Worm (Caenorhabditis elegans): ENCODE measurements around the gene dsl-1.

The dsl-1 gene

DNA sequence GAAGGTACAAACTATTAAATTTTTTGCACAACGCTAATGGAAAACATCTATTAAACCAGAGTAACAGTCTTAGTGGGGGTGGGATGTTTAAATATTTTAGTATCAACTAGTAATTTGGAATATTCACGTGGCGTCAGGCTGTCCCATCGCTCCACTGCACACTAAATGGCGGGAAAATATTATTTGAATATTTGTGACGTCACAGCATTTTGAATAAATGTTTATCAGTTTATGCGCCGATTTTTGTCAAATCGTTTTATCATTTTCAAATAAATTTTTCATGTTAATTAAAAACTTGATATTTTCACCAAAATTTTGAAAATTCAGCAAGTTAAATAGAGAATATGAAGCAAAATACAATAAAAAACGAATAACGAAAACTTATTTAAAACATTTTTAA is 35.4 kb upstream of the dsl-1 start, which contains the start of gene F38A1.15:
Gene F38A1.15, minus strand, starts transcription at position 101 of the 400 bp plus-strand sequence.
- TF ChIP-seq egl-27 (tag; optimal IDR thresholded peaks at IDR 0.05) (no peak), fos-1 (tag; optimal IDR thresholded peaks at IDR 0.05) (no peak), ztf-11 (tag; optimal IDR thresholded peaks at IDR 0.05) (no peak), ztf-4 (tag; optimal IDR thresholded peaks at IDR 0.05) (no peak), nhr-25 (tag; optimal IDR thresholded peaks at IDR 0.05) (no peak), ZK546.5 (tag; optimal IDR thresholded peaks at IDR 0.05) (no peak), nhr-43 (tag; optimal IDR thresholded peaks at IDR 0.05; ENCODE audit: poor library complexity, severe bottlenecking) (no peak), elt-3 (tag; optimal IDR thresholded peaks at IDR 0.05) (no peak), zag-1 (tag; optimal IDR thresholded peaks at IDR 0.05) (no peak), egl-5 (tag; optimal IDR thresholded peaks at IDR 0.05) (no peak), daf-12 (tag; optimal IDR thresholded peaks at IDR 0.05) (no peak), elt-2 (tag; optimal IDR thresholded peaks at IDR 0.05) (no peak), fkh-2 (tag; optimal IDR thresholded peaks at IDR 0.05) (no peak), nhr-76 (tag; optimal IDR thresholded peaks at IDR 0.05) (no peak), snpc-4 (tag; optimal IDR thresholded peaks at IDR 0.05) (no peak)

DNA sequence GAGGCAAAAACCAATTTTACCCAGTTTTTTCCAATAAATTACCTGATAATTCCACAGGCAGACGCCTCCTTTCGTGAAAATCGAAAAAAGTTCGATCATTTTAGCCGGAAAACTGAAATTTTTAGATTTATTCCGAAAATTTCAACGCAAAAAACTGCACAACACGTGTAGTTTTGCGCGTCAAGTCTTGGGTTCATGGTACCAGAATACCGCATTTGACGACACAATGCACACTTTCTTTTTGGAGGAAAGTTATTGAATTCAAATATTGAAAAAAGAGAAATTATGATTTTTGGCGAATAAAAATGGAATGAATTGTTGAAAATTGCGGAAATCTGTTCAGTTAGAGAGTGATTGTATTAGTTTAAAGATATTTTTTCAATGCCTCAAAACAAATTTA is 31.8 kb upstream of the dsl-1 start, which contains the start of gene F38A1.8:
Gene F38A1.8, minus strand, starts transcription at position 167 of the 400 bp plus-strand sequence.
- peak; percentile 12 for TF ChIP-seq nhr-25 (tag; optimal IDR thresholded peaks at IDR 0.05)
- TF ChIP-seq ceh-9 (tag; optimal IDR thresholded peaks at IDR 0.05) = no peak
- TF ChIP-seq pha-4 (tag; optimal IDR thresholded peaks at IDR 0.05) = no peak
- TF ChIP-seq nhr-11 (tag; optimal IDR thresholded peaks at IDR 0.05) = no peak
- TF ChIP-seq ceh-16 (tag; optimal IDR thresholded peaks at IDR 0.05) = no peak
- TF ChIP-seq nhr-23 (tag; optimal IDR thresholded peaks at IDR 0.05) = peak; percentile 70
- TF ChIP-seq mdl-1 (tag; optimal IDR thresholded peaks at IDR 0.05) = peak; percentile 17
- no peak for TF ChIP-seq ama-1 (optimal IDR thresholded peaks at IDR 0.05)
- no peak for TF ChIP-seq hmg-11 (tag; optimal IDR thresholded peaks at IDR 0.05)
- no peak for TF ChIP-seq tbx-2 (tag; optimal IDR thresholded peaks at IDR 0.05)
- TF ChIP-seq lsy-12 (tag; optimal IDR thresholded peaks at IDR 0.05) = no peak
- no peak for TF ChIP-seq elt-1 (tag; optimal IDR thresholded peaks at IDR 0.05)
- no peak for TF ChIP-seq ceh-82 (tag; optimal IDR thresholded peaks at IDR 0.05)
- TF ChIP-seq nhr-76 (tag; optimal IDR thresholded peaks at IDR 0.05) = no peak
- TF ChIP-seq nhr-67 (tag; optimal IDR thresholded peaks at IDR 0.05) = no peak
- peak; percentile 37 for TF ChIP-seq R02D3.7 (tag; optimal IDR thresholded peaks at IDR 0.05)
- TF ChIP-seq lin-15B (tag; optimal IDR thresholded peaks at IDR 0.05) = peak; percentile 80
- TF ChIP-seq nfya-1 (tag; optimal IDR thresholded peaks at IDR 0.05; ENCODE audit: insufficient read depth) = no peak
- no peak for TF ChIP-seq ceh-28 (tag; optimal IDR thresholded peaks at IDR 0.05)
- no peak for TF ChIP-seq aly-2 (tag; optimal IDR thresholded peaks at IDR 0.05)
- no peak for TF ChIP-seq elt-3 (tag; optimal IDR thresholded peaks at IDR 0.05)

DNA sequence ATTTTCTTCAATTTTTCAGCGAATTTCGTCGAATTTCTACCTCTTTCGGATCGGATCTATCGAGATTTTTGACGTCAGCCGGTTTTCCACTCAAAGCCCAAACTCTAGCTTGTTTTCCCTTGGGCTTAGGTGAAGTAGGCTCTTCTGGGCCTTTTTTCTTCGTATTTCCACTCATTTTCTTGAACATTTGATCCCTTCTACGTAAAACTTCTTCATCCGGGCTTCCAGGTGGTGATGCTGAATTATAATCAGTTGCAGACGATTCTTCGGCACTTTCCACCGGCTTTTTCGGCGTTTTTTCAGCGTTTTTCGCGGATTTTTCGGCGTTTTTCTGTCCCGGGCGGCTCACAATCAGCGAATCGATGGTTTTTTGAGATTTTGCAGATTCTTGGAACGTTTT is 30.3 kb upstream of the dsl-1 start:
- TF ChIP-seq lin-15B (tag; optimal IDR thresholded peaks at IDR 0.05) (no peak), ceh-16 (tag; optimal IDR thresholded peaks at IDR 0.05) (no peak), pha-4 (tag; optimal IDR thresholded peaks at IDR 0.05) (no peak), elt-1 (tag; optimal IDR thresholded peaks at IDR 0.05) (no peak), nhr-25 (tag; optimal IDR thresholded peaks at IDR 0.05) (no peak), nhr-77 (tag; optimal IDR thresholded peaks at IDR 0.05) (no peak), nhr-23 (tag; optimal IDR thresholded peaks at IDR 0.05) (no peak), unc-39 (tag; optimal IDR thresholded peaks at IDR 0.05) (no peak), R02D3.7 (tag; optimal IDR thresholded peaks at IDR 0.05) (no peak), mml-1 (tag; optimal IDR thresholded peaks at IDR 0.05) (no peak), ztf-4 (tag; optimal IDR thresholded peaks at IDR 0.05) (no peak)

DNA sequence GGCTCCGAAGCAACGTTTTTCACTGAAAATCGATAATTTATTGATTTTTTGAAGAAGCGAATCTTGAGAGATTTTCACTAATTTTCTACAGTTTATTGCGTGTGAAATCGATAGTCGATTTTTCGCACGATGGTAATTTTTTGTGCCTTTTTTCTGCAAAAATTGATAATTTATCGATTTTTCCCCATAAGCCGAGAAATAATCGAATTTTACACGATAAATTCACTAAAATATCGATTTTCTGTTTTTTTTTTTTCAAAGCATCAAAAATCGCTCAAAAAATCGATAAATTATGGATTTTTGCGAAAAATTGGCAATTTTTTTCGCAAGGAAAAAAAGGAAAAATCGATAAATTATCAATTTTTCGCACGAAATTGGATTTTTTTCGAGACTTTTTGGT is 27.9 kb upstream of the dsl-1 start:
- TF ChIP-seq ztf-11 (tag; optimal IDR thresholded peaks at IDR 0.05) = no peak
- peak; percentile 81 for TF ChIP-seq ceh-28 (tag; optimal IDR thresholded peaks at IDR 0.05)

DNA sequence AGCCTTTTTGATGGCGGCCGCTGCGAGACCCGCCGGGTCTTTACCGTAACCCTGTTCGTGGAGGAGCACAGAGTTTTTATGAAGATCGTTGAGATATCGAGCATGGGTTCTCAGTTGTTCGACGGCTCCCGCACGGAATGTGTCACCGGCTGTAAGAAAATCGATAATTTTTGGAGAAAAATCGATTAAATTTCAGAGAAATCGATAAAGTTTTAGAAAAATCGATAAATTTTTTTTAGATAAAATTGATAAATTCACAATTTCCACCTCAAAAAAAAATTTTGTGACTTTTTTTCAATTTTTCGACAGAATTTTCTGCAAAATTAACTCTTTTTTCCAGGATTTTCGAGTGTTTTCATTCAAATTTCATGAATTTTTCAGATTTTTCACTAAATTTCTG is 26.9 kb upstream of the dsl-1 start:
- no peak for TF ChIP-seq egl-5 (tag; optimal IDR thresholded peaks at IDR 0.05)
- no peak for TF ChIP-seq fkh-2 (tag; optimal IDR thresholded peaks at IDR 0.05)
- no peak for TF ChIP-seq ztf-4 (tag; optimal IDR thresholded peaks at IDR 0.05)
- peak; percentile 70 for TF ChIP-seq ceh-28 (tag; optimal IDR thresholded peaks at IDR 0.05)

Data from whole organism, L3 larva.